Fruit fly (Drosophila melanogaster) whole organism, embryonic: ENCODE results near the gene Lcp65Ag2.
A peak's percentile ranks its signal among the peaks of the same experiment; 100 is the strongest.

ENCODE experiments used
- ATbp ChIP-seq: fragments of 200-800 bp; sonication (Bioruptor generic); optimal IDR thresholded peaks from 2 replicates; lab custom pipeline; 2017; ENCODE audit warnings: missing biosample characterization, mild to moderate bottlenecking, missing genetic modification characterization, missing genetic modification reagents
- Antp ChIP-seq: fragments of 200-800 bp; sonication (Bioruptor generic); optimal IDR thresholded peaks from 3 replicates; lab custom pipeline; 2016; ENCODE audit warnings: missing biosample characterization, missing genetic modification characterization
- Atf3 ChIP-seq: fragments of 200-800 bp; sonication (Bioruptor generic); optimal IDR thresholded peaks from 3 replicates; lab custom pipeline; 2016; ENCODE audit warnings: missing biosample characterization, missing genetic modification characterization
- Atf6 ChIP-seq: fragments of 200-800 bp; sonication (Bioruptor generic); IDR thresholded peaks from 2 replicates; pipeline ENCODE4 v1.3.6; 2022; ENCODE audit warnings: missing biosample characterization, missing genetic modification characterization
- CG10274 ChIP-seq: fragments of 200-800 bp; sonication (Bioruptor generic); optimal IDR thresholded peaks from 3 replicates; lab custom pipeline; 2017; ENCODE audit warnings: missing biosample characterization, mild to moderate bottlenecking, missing genetic modification characterization
- CG10959 ChIP-seq: fragments of 200-800 bp; sonication (Bioruptor generic); IDR thresholded peaks from 2 replicates; pipeline ENCODE4 v1.3.6; 2022; ENCODE audit warnings: missing biosample characterization, missing genetic modification characterization
- CG12104 ChIP-seq: fragments of 200-800 bp; sonication (Bioruptor generic); optimal IDR thresholded peaks from 3 replicates; lab custom pipeline; 2016; ENCODE audit warnings: missing biosample characterization, missing genetic modification characterization
- CG12219 ChIP-seq: fragments of 200-800 bp; sonication (Bioruptor generic); optimal IDR thresholded peaks from 3 replicates; lab custom pipeline; 2018; ENCODE audit warnings: missing biosample characterization, mild to moderate bottlenecking, missing genetic modification characterization
- CG12236 ChIP-seq: fragments of 200-800 bp; sonication (Bioruptor generic); optimal IDR thresholded peaks from 2 replicates; lab custom pipeline; 2016; ENCODE audit warnings: missing biosample characterization, missing genetic modification characterization
- CG12769 ChIP-seq: fragments of 200-800 bp; sonication (Bioruptor generic); optimal IDR thresholded peaks from 2 replicates; lab custom pipeline; 2019; ENCODE audit warnings: missing biosample characterization, mild to moderate bottlenecking, missing genetic modification characterization, moderate library complexity
- CG14710 ChIP-seq: fragments of 200-800 bp; sonication (Bioruptor generic); optimal IDR thresholded peaks from 3 replicates; lab custom pipeline; 2019; ENCODE audit warnings: missing biosample characterization, mild to moderate bottlenecking, missing genetic modification characterization, moderate library complexity
- CG14860 ChIP-seq: fragments of 200-800 bp; sonication (Bioruptor generic); IDR thresholded peaks from 3 replicates; pipeline ENCODE4 v1.3.6; 2022; ENCODE audit warnings: missing biosample characterization, missing genetic modification characterization; ENCODE audit not compliant: partially characterized antibody
- CG15011 ChIP-seq: fragments of 200-800 bp; sonication (Bioruptor generic); optimal IDR thresholded peaks from 3 replicates; lab custom pipeline; 2018; ENCODE audit warnings: missing biosample characterization, mild to moderate bottlenecking, missing genetic modification characterization
- CG15269 ChIP-seq: fragments of 200-800 bp; sonication (Bioruptor generic); optimal IDR thresholded peaks from 2 replicates; lab custom pipeline; 2018; ENCODE audit warnings: missing biosample characterization, mild to moderate bottlenecking, missing genetic modification characterization, moderate library complexity
- CG2678 ChIP-seq: fragments of 200-800 bp; sonication (Bioruptor generic); optimal IDR thresholded peaks from 3 replicates; lab custom pipeline; 2019; ENCODE audit warnings: missing biosample characterization, mild to moderate bottlenecking, missing genetic modification characterization, moderate library complexity
- CG31365 ChIP-seq: fragments of 200-800 bp; sonication (Bioruptor generic); optimal IDR thresholded peaks from 2 replicates; lab custom pipeline; 2018; ENCODE audit warnings: missing biosample characterization, mild to moderate bottlenecking, missing genetic modification characterization
- CG34422 ChIP-seq: fragments of 200-800 bp; sonication (Bioruptor generic); IDR thresholded peaks from 3 replicates; pipeline ENCODE4 v1.3.6; 2022; ENCODE audit warnings: missing biosample characterization, missing genetic modification characterization
- CG4360 ChIP-seq: fragments of 200-800 bp; sonication (Bioruptor generic); IDR thresholded peaks from 2 replicates; pipeline ENCODE4 v1.3.6; 2022; ENCODE audit warnings: missing biosample characterization, missing genetic modification characterization
- CG4617 ChIP-seq: fragments of 200-800 bp; sonication (Bioruptor generic); optimal IDR thresholded peaks from 3 replicates; lab custom pipeline; 2016; ENCODE audit warnings: missing biosample characterization, missing genetic modification characterization, borderline replicate concordance
- CG5953 ChIP-seq: fragments of 200-800 bp; sonication (Bioruptor generic); IDR thresholded peaks from 2 replicates; pipeline ENCODE4 v1.3.6; 2022; ENCODE audit warnings: missing biosample characterization, missing genetic modification characterization
- CG7745 ChIP-seq: fragments of 200-800 bp; sonication (Bioruptor generic); optimal IDR thresholded peaks from 2 replicates; lab custom pipeline; 2018; ENCODE audit warnings: missing biosample characterization, mild to moderate bottlenecking, missing genetic modification characterization, moderate library complexity
- CG9797 ChIP-seq: fragments of 200-800 bp; sonication (Bioruptor generic); optimal IDR thresholded peaks from 3 replicates; lab custom pipeline; 2018; ENCODE audit warnings: missing biosample characterization, mild to moderate bottlenecking, missing genetic modification characterization
- Dll ChIP-seq: fragments of 200-800 bp; sonication (Bioruptor generic); IDR thresholded peaks from 4 replicates; pipeline ENCODE4 v1.3.6; 2022; ENCODE audit warnings: missing biosample characterization, missing genetic modification characterization; ENCODE audit not compliant: partially characterized antibody
- HLH3B ChIP-seq: fragments of 200-800 bp; sonication (Bioruptor generic); IDR thresholded peaks from 2 replicates; pipeline ENCODE4 v1.3.6; 2022; ENCODE audit warnings: missing biosample characterization, missing genetic modification characterization
- Hr39 ChIP-seq: fragments of >200 bp; optimal IDR thresholded peaks from 2 replicates; lab custom pipeline; 2017
- Hr78 ChIP-seq, 2 experiments: fragments of 200-800 bp in 1 of 2; fragments of >200 bp in 1 of 2; sonication (Bioruptor generic) in 1 of 2; optimal IDR thresholded peaks; 2 replicates each; lab custom pipeline; 2017 to 2019; ENCODE audit warnings: missing biosample characterization in 2 of 2, missing genetic modification characterization in 2 of 2, mild to moderate bottlenecking in 1 of 2, moderate library complexity in 1 of 2
- Med ChIP-seq: fragments of 200-800 bp; sonication (Bioruptor generic); peaks from one replicate; lab custom pipeline; 2016; ENCODE audit warnings: missing biosample characterization, missing genetic modification characterization, mild to moderate bottlenecking, inconsistent platforms, moderate library complexity
- Pdp1 ChIP-seq, 2 experiments: fragments of 200-800 bp; sonication (Bioruptor generic); optimal IDR thresholded peaks; 3 replicates each; lab custom pipeline; 2016; ENCODE audit warnings: missing biosample characterization in 2 of 2, missing genetic modification characterization in 2 of 2, mild to moderate bottlenecking in 1 of 2, moderate library complexity in 1 of 2
- Sry-δ ChIP-seq: fragments of 200-800 bp; sonication (Bioruptor generic); optimal IDR thresholded peaks from 2 replicates; lab custom pipeline; 2016; ENCODE audit warnings: missing biosample characterization, missing genetic modification characterization
- amos ChIP-seq: fragments of 200-800 bp; sonication (Bioruptor generic); IDR thresholded peaks from 2 replicates; pipeline ENCODE4 v1.3.6; 2022; ENCODE audit warnings: missing biosample characterization, missing genetic modification characterization; ENCODE audit not compliant: partially characterized antibody
- ash1 ChIP-seq: fragments of 200-800 bp; sonication (Bioruptor generic); optimal IDR thresholded peaks from 2 replicates; lab custom pipeline; 2018; ENCODE audit warnings: missing biosample characterization, mild to moderate bottlenecking, missing genetic modification characterization
- cato ChIP-seq: fragments of 200-800 bp; sonication (Bioruptor generic); optimal IDR thresholded peaks from 2 replicates; lab custom pipeline; 2016; ENCODE audit warnings: missing biosample characterization, missing genetic modification characterization, borderline replicate concordance
- gem ChIP-seq: fragments of 200-800 bp; sonication (Bioruptor generic); optimal IDR thresholded peaks from 2 replicates; lab custom pipeline; 2019; ENCODE audit warnings: missing biosample characterization, mild to moderate bottlenecking, missing genetic modification characterization, moderate library complexity
- jing ChIP-seq: fragments of 200-800 bp; sonication (Bioruptor generic); optimal IDR thresholded peaks from 2 replicates; lab custom pipeline; 2018; ENCODE audit warnings: missing biosample characterization, mild to moderate bottlenecking, missing genetic modification characterization
- lilli ChIP-seq: fragments of 200-800 bp; sonication (Bioruptor generic); optimal IDR thresholded peaks from 3 replicates; lab custom pipeline; 2016; ENCODE audit warnings: missing biosample characterization, missing genetic modification characterization
- pan ChIP-seq, 4 experiments: fragments of >200 bp in 3 of 4; fragments of 200-800 bp in 1 of 4; sonication (Bioruptor generic) in 1 of 4; optimal IDR thresholded peaks in 3 of 4; IDR thresholded peaks in 1 of 4; 2 replicates each; pipeline versions ENCODE4 v1.3.6 to Lab custom; 2017 to 2022; ENCODE audit warnings: missing biosample characterization in 2 of 4, missing genetic modification characterization in 2 of 4, mixed read lengths in 1 of 4
- pb ChIP-seq: fragments of 200-800 bp; sonication (Bioruptor generic); optimal IDR thresholded peaks from 3 replicates; lab custom pipeline; 2016; ENCODE audit warnings: missing biosample characterization, missing genetic modification characterization
- phol ChIP-seq: fragments of 200-800 bp; sonication (Bioruptor generic); optimal IDR thresholded peaks from 3 replicates; lab custom pipeline; 2018; ENCODE audit warnings: missing biosample characterization, mild to moderate bottlenecking, missing genetic modification characterization, moderate library complexity
- pita ChIP-seq: fragments of 200-800 bp; sonication (Bioruptor generic); optimal IDR thresholded peaks from 2 replicates; lab custom pipeline; 2017; ENCODE audit warnings: missing biosample characterization, mild to moderate bottlenecking, missing genetic modification characterization
- rib ChIP-seq: fragments of 200-800 bp; sonication (Bioruptor generic); IDR thresholded peaks from 2 replicates; pipeline ENCODE4 v1.3.6; 2022; ENCODE audit warnings: missing biosample characterization, missing genetic modification characterization
- ro ChIP-seq: fragments of 200-800 bp; sonication (Bioruptor generic); IDR thresholded peaks from 2 replicates; pipeline ENCODE4 v1.3.6; 2022; ENCODE audit warnings: missing biosample characterization, missing genetic modification characterization
- sd ChIP-seq: fragments of 200-800 bp; sonication (Bioruptor generic); optimal IDR thresholded peaks from 3 replicates; lab custom pipeline; 2018; ENCODE audit warnings: missing biosample characterization, mild to moderate bottlenecking, missing genetic modification characterization, moderate library complexity
- seq ChIP-seq: fragments of 200-800 bp; sonication (Bioruptor generic); IDR thresholded peaks from 2 replicates; pipeline ENCODE4 v1.3.6; 2022; ENCODE audit warnings: missing biosample characterization, missing genetic modification characterization
- sr ChIP-seq: fragments of 200-800 bp; sonication (Bioruptor generic); IDR thresholded peaks from 3 replicates; pipeline ENCODE4 v1.3.6; 2022; ENCODE audit warnings: missing biosample characterization, missing genetic modification characterization
- toy ChIP-seq: fragments of 200-800 bp; sonication (Bioruptor generic); IDR thresholded peaks from 2 replicates; pipeline ENCODE4 v1.3.6; 2022; ENCODE audit warnings: missing biosample characterization, missing genetic modification characterization
- ttk ChIP-seq: fragments of 200-800 bp; sonication (Bioruptor generic); IDR thresholded peaks from 2 replicates; pipeline ENCODE4 v2.1.2; 2022; ENCODE audit warnings: missing biosample characterization, missing genetic modification characterization
- unpg ChIP-seq: fragments of 200-800 bp; sonication (Bioruptor generic); optimal IDR thresholded peaks from 3 replicates; lab custom pipeline; 2018; ENCODE audit warnings: missing biosample characterization, mild to moderate bottlenecking, missing genetic modification characterization, moderate library complexity

Gene Lcp65Ag2

DNA sequence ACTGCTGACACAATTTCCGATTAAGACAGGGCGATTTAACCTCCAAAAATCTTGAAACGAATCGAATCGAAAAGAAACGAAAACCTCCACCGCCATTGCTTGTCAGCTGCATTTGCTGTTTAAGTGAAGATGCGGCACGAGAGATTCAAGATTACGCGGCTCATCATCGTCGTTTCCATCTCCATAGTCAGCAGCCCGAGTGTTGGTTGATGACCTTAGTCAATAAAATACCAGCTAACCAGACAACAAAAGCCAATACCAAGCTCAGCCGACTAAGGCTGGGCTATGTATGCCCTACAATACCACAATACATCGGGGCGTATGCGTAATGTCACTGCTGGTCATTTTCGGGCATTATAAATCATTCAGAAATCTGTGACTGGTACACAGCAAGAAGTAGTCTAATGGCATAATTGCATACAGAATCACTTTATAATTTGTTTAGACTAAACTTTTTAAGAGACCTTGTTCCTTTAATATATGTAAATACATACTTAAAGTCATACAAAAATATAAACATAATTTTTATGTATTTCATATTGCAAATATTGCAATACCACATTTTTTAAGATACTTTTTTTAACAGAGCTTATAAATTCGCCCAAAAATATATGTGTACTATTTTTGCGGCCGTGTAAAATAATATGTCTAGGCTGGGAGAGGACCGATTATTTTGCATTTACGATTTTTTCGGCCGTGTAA, 7.5 kb upstream of the Lcp65Ag2 start (continued):
- TF ChIP-seq ro (GFP tag; lab: Robert Waterston, UW) (no peak), Antp (no peak), sd (tag; lab: Kevin White, UChicago) (peak; percentile 12), cato (GFP tag; lab: Kevin White, UChicago) (no peak), CG14860 (GFP tag; lab: Robert Waterston, UW) (no peak), pita (no peak), Hr78 (GFP tag; optimal IDR thresholded peaks at IDR 0.05; lab: Kevin White, UChicago) (no peak), CG12769 (peak; percentile 17), Dll (GFP tag; lab: Robert Waterston, UW) (no peak), CG4360 (no peak), gem (tag; lab: Kevin White, UChicago) (peak; percentile 52), Hr39 (lab: Kevin White, UChicago) (no peak), ttk (no peak), CG12219 (no peak), Atf6 (GFP tag; lab: Robert Waterston, UW) (no peak)

DNA sequence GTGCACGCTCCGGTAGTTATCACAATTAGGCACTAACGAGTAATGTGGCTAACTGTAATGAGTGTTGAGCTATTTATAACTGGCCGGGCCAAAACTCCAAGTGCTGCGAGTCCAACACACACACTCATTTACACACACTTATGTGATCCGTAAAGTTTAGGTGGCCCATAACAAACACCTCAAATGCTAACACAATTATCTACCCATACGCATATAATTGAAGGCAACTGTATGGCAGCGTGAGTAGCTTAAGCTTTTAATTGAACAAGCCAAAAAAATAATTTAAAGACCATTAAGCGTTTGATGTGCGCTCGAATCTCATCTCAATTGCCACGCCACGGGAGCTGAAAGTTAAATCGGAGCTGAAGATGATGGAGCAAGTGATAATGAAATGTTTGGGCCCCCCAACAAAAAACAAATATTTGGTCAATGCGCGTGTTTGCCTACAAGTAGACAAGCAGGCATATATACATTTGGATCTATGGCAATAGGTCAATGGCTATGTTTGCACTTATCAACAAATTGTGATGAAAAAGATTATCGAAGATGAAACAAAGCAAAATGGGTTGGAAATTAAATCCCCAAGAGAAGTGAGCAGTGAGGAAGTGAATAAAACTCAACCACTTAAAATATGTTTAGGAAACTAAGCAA, 6.7 kb upstream of the Lcp65Ag2 start, which contains the start of gene Cpr65Av:
TSS of gene Cpr65Av (minus strand) at position 51 of the 651 bp plus-strand sequence.
- TF ChIP-seq rib (GFP tag; lab: Robert Waterston, UW) (no peak), CG15011 (GFP tag; lab: Kevin White, UChicago) (peak; percentile 6), gem (tag; lab: Kevin White, UChicago) (peak; percentile 32), pb (GFP tag; lab: Kevin White, UChicago) (no peak), CG7745 (tag; lab: Kevin White, UChicago) (no peak), Sry-δ (no peak), CG12236 (GFP tag; lab: Kevin White, UChicago) (no peak), ATbp (peak; percentile 62), toy (GFP tag; lab: Robert Waterston, UW) (no peak), Pdp1 (GFP tag; optimal IDR thresholded peaks at IDR 0.05; lab: Kevin White, UChicago) (no peak), lilli (GFP tag; lab: Kevin White, UChicago) (no peak), unpg (peak; percentile 24), CG31365 (no peak), jing (GFP tag; lab: Kevin White, UChicago) (no peak), amos (GFP tag; lab: Robert Waterston, UW) (no peak), CG9797 (GFP tag; lab: Kevin White, UChicago) (no peak), CG5953 (GFP tag; lab: Robert Waterston, UW) (no peak), CG2678 (tag; lab: Kevin White, UChicago) (peak; percentile 27), HLH3B (0 out of 2 replicates have a peak, but pooled peaks have one; percentile 34), CG34422 (GFP tag; lab: Robert Waterston, UW) (no peak), CG12104 (GFP tag; lab: Kevin White, UChicago) (peak; percentile 14), Med (GFP tag; lab: Kevin White, UChicago) (peak; percentile 52), CG14710 (tag; lab: Kevin White, UChicago) (no peak), pan (optimal IDR thresholded peaks at IDR 0.05; lab: Kevin White, UChicago) (no peak), pan (GFP tag; optimal IDR thresholded peaks at IDR 0.05 in 1 of 2, IDR thresholded peaks at IDR 0.05 in 1 of 2) (no peak), CG10959 (GFP tag; lab: Robert Waterston, UW) (no peak), CG4617 (no peak), sr (GFP tag; lab: Robert Waterston, UW) (0 out of 3 replicates have a peak, but pooled peaks have one; percentile 24), Atf3 (GFP tag; lab: Kevin White, UChicago) (peak; percentile 6), seq (GFP tag; lab: Robert Waterston, UW) (no peak), CG10274 (GFP tag; lab: Kevin White, UChicago) (no peak), ash1 (GFP tag; lab: Kevin White, UChicago) (no peak), Hr78 (GFP tag; optimal IDR thresholded peaks at IDR 0.05; lab: Kevin White, UChicago) (peak in 1 of 2 experiments; percentile 33), phol (tag; lab: Kevin White, UChicago) (no peak), CG15269 (tag; lab: Kevin White, UChicago) (peak; percentile 10)
